Worm (Caenorhabditis elegans) whole organism, mixed stage, embryonic: Measurements from ENCODE around the gene odd-2.

Experiments
- M03D4.4 ChIP-seq: sonication (generic microtip); optimal IDR thresholded peaks from 2 replicates; lab custom pipeline; 2017; ENCODE audit warnings: mild to moderate bottlenecking, missing genetic modification characterization, missing compliant biosample characterization
- bed-3 ChIP-seq: fragments of 200-800 bp; sonication (Bioruptor generic); optimal IDR thresholded peaks from 3 replicates; lab custom pipeline; 2018; ENCODE audit warnings: mild to moderate bottlenecking, missing genetic modification characterization, moderate library complexity, missing compliant biosample characterization
- blmp-1 ChIP-seq: fragments of 150-350 bp; optimal IDR thresholded peaks from 2 replicates; lab custom pipeline; 2014; ENCODE audit warnings: missing biosample characterization, missing genetic modification characterization
- ceh-39 ChIP-seq: fragments of 150-350 bp; optimal IDR thresholded peaks from 2 replicates; lab custom pipeline; 2014; ENCODE audit warnings: missing biosample characterization, missing genetic modification characterization
- ceh-43 ChIP-seq: fragments of 200-800 bp; sonication (Bioruptor generic); optimal IDR thresholded peaks from 2 replicates; lab custom pipeline; 2018; ENCODE audit warnings: mild to moderate bottlenecking, missing genetic modification characterization, moderate library complexity, missing compliant biosample characterization
- ceh-83 ChIP-seq: fragments of 200-800 bp; sonication (Bioruptor generic); optimal IDR thresholded peaks from 2 replicates; lab custom pipeline; 2018; ENCODE audit warnings: mild to moderate bottlenecking, missing genetic modification characterization, missing compliant biosample characterization
- ces-1 ChIP-seq: fragments of 150-350 bp; optimal IDR thresholded peaks from 2 replicates; lab custom pipeline; 2014; ENCODE audit warnings: missing biosample characterization, missing genetic modification reagents, missing genetic modification characterization
- cnd-1 ChIP-seq: fragments of 200-800 bp; sonication (Bioruptor generic); optimal IDR thresholded peaks from 2 replicates; lab custom pipeline; 2018; ENCODE audit warnings: mild to moderate bottlenecking, missing genetic modification characterization, missing compliant biosample characterization
- drap-1 ChIP-seq: fragments of 200-800 bp; sonication (Bioruptor generic); optimal IDR thresholded peaks from 3 replicates; lab custom pipeline; 2018; ENCODE audit warnings: mild to moderate bottlenecking, missing genetic modification characterization, missing compliant biosample characterization
- elt-1 ChIP-seq: sonication (generic microtip); optimal IDR thresholded peaks from 2 replicates; lab custom pipeline; 2017; ENCODE audit warnings: missing genetic modification characterization, mild to moderate bottlenecking, missing compliant biosample characterization, antibody characterized with exemption, moderate library complexity, borderline replicate concordance; ENCODE audit not compliant: insufficient read depth
- elt-3 ChIP-seq: fragments of 150-350 bp; optimal IDR thresholded peaks from 2 replicates; lab custom pipeline; 2014; ENCODE audit warnings: missing biosample characterization, missing genetic modification characterization
- flh-1 ChIP-seq: fragments of 200-800 bp; sonication (Bioruptor generic); optimal IDR thresholded peaks from 2 replicates; lab custom pipeline; 2018; ENCODE audit warnings: mild to moderate bottlenecking, missing genetic modification characterization, moderate library complexity, missing compliant biosample characterization
- ham-2 ChIP-seq: fragments of 200-800 bp; sonication (Bioruptor generic); optimal IDR thresholded peaks from 2 replicates; lab custom pipeline; 2018; ENCODE audit warnings: mild to moderate bottlenecking, missing genetic modification characterization, missing compliant biosample characterization
- hlh-1 ChIP-seq: fragments of 150-350 bp; optimal IDR thresholded peaks from 2 replicates; lab custom pipeline; 2014; ENCODE audit warnings: missing biosample characterization, missing genetic modification reagents, missing genetic modification characterization
- lin-13 ChIP-seq: fragments of 150-350 bp; optimal IDR thresholded peaks from 2 replicates; lab custom pipeline; 2014; ENCODE audit warnings: missing biosample characterization, missing genetic modification characterization
- lin-32 ChIP-seq: fragments of 200-800 bp; sonication (Bioruptor generic); optimal IDR thresholded peaks from 2 replicates; lab custom pipeline; 2018; ENCODE audit warnings: mild to moderate bottlenecking, missing genetic modification characterization, missing compliant biosample characterization
- lsy-2 ChIP-seq: fragments of 150-350 bp; optimal IDR thresholded peaks from 2 replicates; lab custom pipeline; 2014; ENCODE audit warnings: missing biosample characterization, missing genetic modification characterization
- mab-5 ChIP-seq: fragments of 150-350 bp; optimal IDR thresholded peaks from 2 replicates; lab custom pipeline; 2014; ENCODE audit warnings: missing biosample characterization, missing genetic modification characterization
- mep-1 ChIP-seq: fragments of 150-350 bp; optimal IDR thresholded peaks from 2 replicates; lab custom pipeline; 2017; ENCODE audit warnings: missing biosample characterization, missing genetic modification reagents, missing genetic modification characterization, inconsistent platforms
- mls-2 ChIP-seq: sonication (generic microtip); optimal IDR thresholded peaks from 2 replicates; lab custom pipeline; 2016; ENCODE audit warnings: mild to moderate bottlenecking, missing genetic modification characterization, moderate library complexity, missing compliant biosample characterization
- nhr-12 ChIP-seq: fragments of 150-350 bp; optimal IDR thresholded peaks from 2 replicates; lab custom pipeline; 2014; ENCODE audit warnings: missing biosample characterization, missing genetic modification characterization
- nhr-2 ChIP-seq: fragments of 150-350 bp; optimal IDR thresholded peaks from 2 replicates; lab custom pipeline; 2014; ENCODE audit warnings: missing biosample characterization, missing genetic modification characterization
- nhr-237 ChIP-seq: fragments of 150-350 bp; optimal IDR thresholded peaks from 2 replicates; lab custom pipeline; 2014; ENCODE audit warnings: missing biosample characterization, missing genetic modification characterization
- nhr-28 ChIP-seq: fragments of 150-350 bp; optimal IDR thresholded peaks from 2 replicates; lab custom pipeline; 2014; ENCODE audit warnings: missing biosample characterization, missing genetic modification characterization
- nhr-76 ChIP-seq: sonication (generic microtip); optimal IDR thresholded peaks from 2 replicates; lab custom pipeline; 2017; ENCODE audit warnings: missing biosample characterization, missing genetic modification characterization
- pha-4 ChIP-seq: fragments of 150-350 bp; optimal IDR thresholded peaks from 2 replicates; lab custom pipeline; 2018; ENCODE audit warnings: missing biosample characterization, missing genetic modification reagents, missing genetic modification characterization
- sem-2 ChIP-seq: fragments of 200-800 bp; sonication (Bioruptor generic); optimal IDR thresholded peaks from 2 replicates; lab custom pipeline; 2018; ENCODE audit warnings: mild to moderate bottlenecking, missing genetic modification characterization, missing compliant biosample characterization
- snpc-4 ChIP-seq: fragments of 150-350 bp; optimal IDR thresholded peaks from 2 replicates; lab custom pipeline; 2014; ENCODE audit warnings: missing biosample characterization, missing genetic modification characterization
- sptf-1 ChIP-seq: sonication (generic microtip); optimal IDR thresholded peaks from 2 replicates; lab custom pipeline; 2017; ENCODE audit warnings: mild to moderate bottlenecking, missing genetic modification characterization, moderate library complexity, missing compliant biosample characterization
- tbx-8 ChIP-seq: fragments of 200-800 bp; sonication (Bioruptor generic); optimal IDR thresholded peaks from 2 replicates; lab custom pipeline; 2018; ENCODE audit warnings: mild to moderate bottlenecking, missing genetic modification characterization, moderate library complexity, missing compliant biosample characterization
- unc-120 ChIP-seq: sonication (generic microtip); optimal IDR thresholded peaks from 2 replicates; lab custom pipeline; 2017; ENCODE audit warnings: missing genetic modification characterization, missing compliant biosample characterization; ENCODE audit not compliant: poor library complexity, severe bottlenecking
- unc-39 ChIP-seq: fragments of 150-350 bp; optimal IDR thresholded peaks from 2 replicates; lab custom pipeline; 2014; ENCODE audit warnings: missing biosample characterization, missing genetic modification characterization
- unc-62 ChIP-seq: fragments of 150-350 bp; optimal IDR thresholded peaks from 2 replicates; lab custom pipeline; 2014; ENCODE audit warnings: missing biosample characterization, missing genetic modification reagents, missing genetic modification characterization
- zip-8 ChIP-seq: fragments of 150-350 bp; optimal IDR thresholded peaks from 2 replicates; lab custom pipeline; 2014; ENCODE audit warnings: missing biosample characterization, missing genetic modification characterization
- ztf-11 ChIP-seq: fragments of 150-350 bp; optimal IDR thresholded peaks from 2 replicates; lab custom pipeline; 2014; ENCODE audit warnings: missing biosample characterization, missing genetic modification characterization

The odd-2 gene

DNA sequence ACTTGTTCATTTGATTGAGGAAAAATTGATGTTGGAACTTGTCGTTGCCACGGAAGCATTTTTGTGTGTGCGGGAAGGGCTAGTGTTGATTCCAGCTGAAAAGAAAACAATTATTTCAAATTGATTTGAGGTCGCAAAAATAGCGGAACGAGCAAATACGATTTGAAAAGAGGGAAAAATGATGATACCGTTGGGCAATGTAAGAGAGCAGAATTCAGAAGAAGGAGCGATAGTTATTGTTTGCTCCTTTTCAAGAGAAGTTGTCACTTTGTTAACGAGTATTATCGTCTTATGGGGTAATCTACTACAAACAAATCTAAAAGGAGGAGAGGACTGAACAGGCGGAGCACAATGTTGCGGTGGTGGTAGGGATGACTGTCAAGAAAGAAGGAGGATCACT, at the start of gene odd-2:
Gene odd-2, minus strand, starts transcription at position 101 of the 400 bp plus-strand sequence.
- no peak for TF ChIP-seq elt-1 (tag; lab: Kevin White, UChicago)
- no peak for TF ChIP-seq tbx-8 (GFP tag; lab: Kevin White, UChicago)
- TF ChIP-seq zip-8 (tag; lab: Kevin White, UChicago): no peak
- TF ChIP-seq hlh-1: no peak
- no peak for TF ChIP-seq elt-3 (tag; lab: Kevin White, UChicago)
- TF ChIP-seq nhr-12 (tag; lab: Kevin White, UChicago): no peak
- TF ChIP-seq ceh-43 (GFP tag; lab: Kevin White, UChicago): no peak
- TF ChIP-seq nhr-237: no peak
- no peak for TF ChIP-seq nhr-2 (tag; lab: Kevin White, UChicago)
- TF ChIP-seq blmp-1 (tag; lab: Kevin White, UChicago): no peak
- TF ChIP-seq mls-2: no peak
- TF ChIP-seq nhr-28 (tag; lab: Kevin White, UChicago): no peak
- TF ChIP-seq ham-2 (GFP tag; lab: Kevin White, UChicago): no peak
- TF ChIP-seq M03D4.4 (tag; lab: Kevin White, UChicago): no peak
- no peak for TF ChIP-seq unc-39 (tag; lab: Kevin White, UChicago)
- no peak for TF ChIP-seq mep-1 (tag; lab: Kevin White, UChicago)

DNA sequence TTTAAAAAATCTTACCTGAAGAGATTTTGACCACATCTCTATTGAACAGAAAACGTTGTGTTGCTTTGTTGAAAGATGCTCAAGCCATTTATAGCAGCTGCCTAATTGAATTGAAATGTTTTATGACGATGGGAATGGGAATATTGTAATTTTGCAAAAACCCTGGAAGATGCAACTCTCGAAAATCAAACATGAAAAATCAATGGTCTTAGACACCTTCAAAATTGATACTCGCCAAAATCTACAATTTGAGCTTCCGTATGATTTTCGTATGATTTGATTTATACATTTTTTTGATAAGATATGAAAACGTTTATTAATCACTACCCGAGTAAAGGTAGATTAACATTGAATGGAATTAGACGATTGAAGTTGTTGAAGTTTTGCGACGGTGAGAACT, 48.1 kb upstream of the odd-2 start, which contains the start of gene C14F11.7:
Gene C14F11.7, minus strand, starts transcription at position 101 of the 400 bp plus-strand sequence.
- TF ChIP-seq mep-1 (tag; lab: Kevin White, UChicago): no peak
- TF ChIP-seq cnd-1 (tag; lab: Kevin White, UChicago): no peak
- TF ChIP-seq M03D4.4 (tag; lab: Kevin White, UChicago): no peak
- no peak for TF ChIP-seq blmp-1 (tag; lab: Kevin White, UChicago)

DNA sequence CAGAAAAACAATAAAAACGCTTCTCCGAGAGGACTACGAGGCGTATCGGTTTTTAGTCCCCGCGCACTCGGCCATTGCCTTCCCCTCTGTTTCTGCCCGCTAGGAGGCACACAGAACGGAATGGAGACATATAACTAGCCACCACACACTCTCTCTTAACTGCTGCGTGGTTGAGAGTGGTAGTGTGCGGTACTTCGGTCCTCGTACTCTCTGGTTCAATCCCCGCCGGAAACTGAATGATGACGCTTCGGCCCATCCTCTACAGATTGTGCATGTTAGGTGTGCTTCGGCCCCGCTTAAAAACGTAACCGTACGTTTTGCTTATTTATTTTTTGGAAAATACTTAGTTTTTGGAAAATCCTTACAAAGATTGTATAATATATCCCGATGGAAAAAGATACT, 47.4 kb upstream of the odd-2 start, which contains the start of gene T13C5.6:
Gene T13C5.6, minus strand, starts transcription at position 1 of the 402 bp plus-strand sequence.
- peak; percentile 66 for TF ChIP-seq ztf-11 (tag; lab: Kevin White, UChicago)
- TF ChIP-seq drap-1: peak; percentile 99
- peak; percentile 78 for TF ChIP-seq hlh-1
- peak; percentile 91 for TF ChIP-seq bed-3 (GFP tag; lab: Kevin White, UChicago)
- TF ChIP-seq lsy-2 (tag; lab: Kevin White, UChicago): peak; percentile 72
- peak; percentile 93 for TF ChIP-seq sem-2 (GFP tag; lab: Kevin White, UChicago)
- TF ChIP-seq lin-13: peak; percentile 90
- peak; percentile 76 for TF ChIP-seq nhr-237
- TF ChIP-seq unc-62 (GFP tag; lab: Kevin White, UChicago): peak; percentile 84
- peak; percentile 98 for TF ChIP-seq cnd-1 (tag; lab: Kevin White, UChicago)
- peak; percentile 84 for TF ChIP-seq ces-1
- TF ChIP-seq sptf-1 (tag; lab: Kevin White, UChicago): peak; percentile 98
- TF ChIP-seq nhr-2 (tag; lab: Kevin White, UChicago): peak; percentile 18
- peak; percentile 97 for TF ChIP-seq ceh-83 (GFP tag; lab: Kevin White, UChicago)
- TF ChIP-seq pha-4 (tag; lab: Kevin White, UChicago): peak; percentile 95
- TF ChIP-seq mep-1 (tag; lab: Kevin White, UChicago): peak; percentile 94
- TF ChIP-seq nhr-28 (tag; lab: Kevin White, UChicago): peak; percentile 75
- peak; percentile 96 for TF ChIP-seq lin-32 (GFP tag; lab: Kevin White, UChicago)
- TF ChIP-seq flh-1 (GFP tag; lab: Kevin White, UChicago): peak; percentile 89
- TF ChIP-seq elt-3 (tag; lab: Kevin White, UChicago): peak; percentile 45
- TF ChIP-seq ceh-43 (GFP tag; lab: Kevin White, UChicago): peak; percentile 95
- peak; percentile 64 for TF ChIP-seq nhr-12 (tag; lab: Kevin White, UChicago)
- TF ChIP-seq elt-1 (tag; lab: Kevin White, UChicago): peak; percentile 37
- no peak for TF ChIP-seq zip-8 (tag; lab: Kevin White, UChicago)
- peak; percentile 71 for TF ChIP-seq nhr-76 (tag; lab: Kevin White, UChicago)
- TF ChIP-seq ceh-39: peak; percentile 62
- TF ChIP-seq snpc-4 (tag; lab: Kevin White, UChicago): no peak
- TF ChIP-seq blmp-1 (tag; lab: Kevin White, UChicago): no peak
- peak; percentile 99 for TF ChIP-seq mls-2
- peak; percentile 97 for TF ChIP-seq M03D4.4 (tag; lab: Kevin White, UChicago)
- TF ChIP-seq ham-2 (GFP tag; lab: Kevin White, UChicago): peak; percentile 97
- TF ChIP-seq unc-39 (tag; lab: Kevin White, UChicago): peak; percentile 89
- peak; percentile 97 for TF ChIP-seq tbx-8 (GFP tag; lab: Kevin White, UChicago)
- peak; percentile 26 for TF ChIP-seq mab-5 (tag; lab: Kevin White, UChicago)
- TF ChIP-seq unc-120 (tag; lab: Kevin White, UChicago): peak; percentile 97
- TF ChIP-seq, all 35 proteins: peak for 32
